Fruit fly (Drosophila melanogaster): ENCODE data around the gene CG15332.

DNA sequence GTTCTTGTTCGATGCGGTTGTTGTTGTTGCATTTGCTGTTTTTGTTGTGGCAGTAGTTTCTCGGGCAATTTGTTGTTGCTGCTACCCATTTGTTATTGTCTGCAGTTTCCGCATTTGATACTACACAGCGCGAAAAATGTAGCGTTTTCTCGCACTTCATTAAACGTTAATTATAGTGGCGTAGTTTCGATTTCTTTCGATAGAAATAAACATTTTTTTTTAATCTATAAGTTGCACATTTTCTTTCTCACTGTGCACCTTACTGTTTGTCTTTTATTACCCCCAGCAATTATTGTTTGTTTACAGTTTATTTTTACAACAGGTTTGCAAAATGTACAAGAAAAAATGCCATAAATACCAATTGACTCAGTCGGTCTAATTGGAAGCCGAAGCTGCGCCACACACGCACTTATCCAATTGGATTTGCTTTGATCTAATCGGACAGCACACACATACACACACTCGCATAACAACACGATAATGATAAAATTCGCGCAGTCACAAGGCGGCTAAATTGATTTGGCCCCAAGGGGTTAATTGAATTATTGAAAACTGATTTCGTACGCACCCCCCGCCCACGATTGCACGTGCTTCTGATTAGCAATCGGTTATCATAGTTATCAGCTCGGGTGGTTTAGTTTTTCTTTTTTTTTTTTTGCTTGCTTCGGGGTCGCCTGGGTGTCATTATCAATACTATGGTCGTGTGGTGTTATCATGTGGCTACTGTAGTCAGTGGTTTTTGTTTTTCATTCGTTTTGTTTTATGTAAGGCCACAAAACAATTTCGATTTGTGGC, 10.2 kb upstream of the CG15332 start:
- no peak for TF ChIP-seq psq (optimal IDR thresholded peaks at IDR 0.05)
- TF ChIP-seq CG8478 (optimal IDR thresholded peaks at IDR 0.05), result no peak
- no peak for TF ChIP-seq pan (optimal IDR thresholded peaks at IDR 0.05)
- TF ChIP-seq usp (GFP tag; optimal IDR thresholded peaks at IDR 0.05), result no peak

Measured in whole organism.